Worm (Caenorhabditis elegans) whole organism, L4 larva: ENCODE results near the gene R02F11.10.

Source experiments
- F44E2.7 ChIP-seq: fragments of 200-800 bp; sonication (Bioruptor generic); IDR thresholded peaks from 2 replicates; pipeline ENCODE4 v2.1.2; 2022; ENCODE audit warnings: missing genetic modification characterization, missing compliant biosample characterization
- F49E8.2 ChIP-seq: sonication (generic microtip); optimal IDR thresholded peaks from 2 replicates; lab custom pipeline; 2016; ENCODE audit warnings: missing compliant biosample characterization, mild to moderate bottlenecking, missing genetic modification characterization, borderline replicate concordance
- R02D3.7 ChIP-seq: fragments of 150-350 bp; sonication (generic microtip); optimal IDR thresholded peaks from 3 replicates; lab custom pipeline; 2014; ENCODE audit warnings: missing biosample characterization, missing genetic modification characterization
- T26A8.4 ChIP-seq: fragments of 200-800 bp; sonication (Bioruptor generic); IDR thresholded peaks from 2 replicates; pipeline ENCODE4 v1.3.6; 2022; ENCODE audit warnings: missing genetic modification characterization, missing compliant biosample characterization
- Y105C5A.15 ChIP-seq: fragments of 200-800 bp; sonication (Bioruptor generic); IDR thresholded peaks from 2 replicates; pipeline ENCODE4 v1.3.6; 2022; ENCODE audit warnings: missing genetic modification characterization, missing compliant biosample characterization
- Y48G9A.11 ChIP-seq: fragments of 200-800 bp; sonication (Bioruptor generic); IDR thresholded peaks from 2 replicates; pipeline ENCODE4 v1.3.6; 2022; ENCODE audit warnings: missing genetic modification reagents, missing genetic modification characterization, missing compliant biosample characterization
- Y5F2A.4 ChIP-seq: fragments of 200-800 bp; sonication (Bioruptor generic); optimal IDR thresholded peaks from 2 replicates; lab custom pipeline; 2018; ENCODE audit warnings: mild to moderate bottlenecking, missing genetic modification characterization, missing compliant biosample characterization
- ZK337.2 ChIP-seq: fragments of 200-800 bp; sonication (Bioruptor generic); IDR thresholded peaks from 2 replicates; pipeline ENCODE4 v1.3.6; 2022; ENCODE audit warnings: missing genetic modification reagents, missing genetic modification characterization, missing compliant biosample characterization
- attf-4 ChIP-seq: sonication (generic microtip); optimal IDR thresholded peaks from 3 replicates; lab custom pipeline; 2017; ENCODE audit warnings: missing biosample characterization, missing genetic modification characterization
- ceh-20 ChIP-seq: fragments of 200-800 bp; sonication (Bioruptor generic); IDR thresholded peaks from 2 replicates; pipeline ENCODE4 v1.3.6; 2022; ENCODE audit warnings: missing genetic modification reagents, missing genetic modification characterization, missing compliant biosample characterization
- ceh-62 ChIP-seq: sonication (generic microtip); optimal IDR thresholded peaks from 2 replicates; lab custom pipeline; 2017; ENCODE audit warnings: missing biosample characterization, missing genetic modification characterization
- ceh-82 ChIP-seq: sonication (generic microtip); optimal IDR thresholded peaks from 2 replicates; lab custom pipeline; 2017; ENCODE audit warnings: missing biosample characterization, missing genetic modification characterization
- ces-1 ChIP-seq: fragments of 150-350 bp; sonication (generic microtip); optimal IDR thresholded peaks from 4 replicates; lab custom pipeline; 2014; ENCODE audit warnings: missing biosample characterization, missing genetic modification reagents, missing genetic modification characterization
- daf-12 ChIP-seq: fragments of 150-350 bp; optimal IDR thresholded peaks from 2 replicates; lab custom pipeline; 2014; ENCODE audit warnings: missing biosample characterization, missing genetic modification reagents, missing genetic modification characterization
- daf-16 ChIP-seq, 3 experiments: sonication (generic microtip); optimal IDR thresholded peaks; 2 replicates each; lab custom pipeline; 2016 to 2017; ENCODE audit warnings: missing genetic modification characterization in 3 of 3, missing genetic modification reagents in 3 of 3, mild to moderate bottlenecking in 2 of 3, missing compliant biosample characterization in 2 of 3, missing biosample characterization in 1 of 3, moderate library complexity in 1 of 3
- dmd-6 ChIP-seq: fragments of 200-800 bp; sonication (Bioruptor generic); IDR thresholded peaks from 2 replicates; pipeline ENCODE4 v1.3.6; 2022; ENCODE audit warnings: missing genetic modification reagents, missing genetic modification characterization, missing compliant biosample characterization
- egl-27 ChIP-seq: sonication (generic microtip); optimal IDR thresholded peaks from 3 replicates; lab custom pipeline; 2017; ENCODE audit warnings: missing biosample characterization, missing genetic modification reagents, missing genetic modification characterization
- hif-1 ChIP-seq, 2 experiments: sonication (generic microtip); optimal IDR thresholded peaks; 2 replicates each; lab custom pipeline; 2016 to 2017; ENCODE audit warnings: missing compliant biosample characterization in 2 of 2, missing genetic modification characterization in 2 of 2, missing genetic modification reagents in 2 of 2, missing genotype in 2 of 2, mild to moderate bottlenecking in 1 of 2
- hlh-11 ChIP-seq: fragments of 200-800 bp; sonication (Bioruptor generic); optimal IDR thresholded peaks from 2 replicates; lab custom pipeline; 2018; ENCODE audit warnings: mild to moderate bottlenecking, missing genetic modification characterization, missing compliant biosample characterization
- hlh-30 ChIP-seq: sonication (generic microtip); optimal IDR thresholded peaks from 2 replicates; lab custom pipeline; 2017; ENCODE audit warnings: antibody characterized with exemption, mild to moderate bottlenecking, missing genetic modification characterization, missing compliant biosample characterization; ENCODE audit not compliant: insufficient read depth
- lin-1 ChIP-seq: fragments of 200-800 bp; sonication (Bioruptor generic); IDR thresholded peaks from 2 replicates; pipeline ENCODE4 v1.3.6; 2022; ENCODE audit warnings: missing genetic modification reagents, missing genetic modification characterization, missing compliant biosample characterization
- lin-38 ChIP-seq: fragments of 200-800 bp; sonication (Bioruptor generic); IDR thresholded peaks from 2 replicates; pipeline ENCODE4 v1.3.6; 2022; ENCODE audit warnings: missing genetic modification reagents, missing genetic modification characterization, missing compliant biosample characterization
- lin-39 ChIP-seq: fragments of 150-350 bp; optimal IDR thresholded peaks from 2 replicates; lab custom pipeline; 2014; ENCODE audit warnings: missing biosample characterization, missing genetic modification reagents, missing genetic modification characterization
- lir-3 ChIP-seq: sonication (generic microtip); optimal IDR thresholded peaks from 2 replicates; lab custom pipeline; 2016; ENCODE audit warnings: mild to moderate bottlenecking, missing genetic modification characterization, missing compliant biosample characterization
- lsy-2 ChIP-seq, 2 experiments: fragments of 150-350 bp in 1 of 2; sonication (generic microtip) in 1 of 2; optimal IDR thresholded peaks; 2 replicates each; lab custom pipeline; 2014 to 2017; ENCODE audit warnings: missing biosample characterization in 2 of 2, missing genetic modification characterization in 2 of 2
- madf-5 ChIP-seq, 2 experiments: fragments of 200-800 bp; sonication (Bioruptor generic); IDR thresholded peaks; 2 replicates each; pipeline ENCODE4 v1.3.6; 2022; ENCODE audit warnings: missing compliant biosample characterization in 2 of 2, missing genetic modification characterization in 2 of 2
- madf-9 ChIP-seq: fragments of 200-800 bp; sonication (Bioruptor generic); conservative IDR thresholded peaks from 2 replicates; pipeline ENCODE4 v1.3.6; 2022; ENCODE audit warnings: missing genetic modification reagents, missing genetic modification characterization, missing compliant biosample characterization
- mep-1 ChIP-seq: fragments of 150-350 bp; sonication (generic microtip); optimal IDR thresholded peaks from 3 replicates; lab custom pipeline; 2014; ENCODE audit warnings: missing biosample characterization, missing genetic modification characterization
- mxl-2 ChIP-seq: fragments of 200-800 bp; sonication (Bioruptor generic); conservative IDR thresholded peaks from 2 replicates; pipeline ENCODE4 v1.3.6; 2022; ENCODE audit warnings: missing genetic modification reagents, missing genetic modification characterization, missing compliant biosample characterization
- mxl-3 ChIP-seq: fragments of 200-800 bp; sonication (Bioruptor generic); optimal IDR thresholded peaks from 2 replicates; lab custom pipeline; 2018; ENCODE audit warnings: mild to moderate bottlenecking, missing genetic modification characterization, missing compliant biosample characterization
- nhr-10 ChIP-seq: fragments of 150-350 bp; optimal IDR thresholded peaks from 2 replicates; lab custom pipeline; 2014; ENCODE audit warnings: missing biosample characterization, missing genetic modification characterization
- nhr-102 ChIP-seq: sonication (generic microtip); optimal IDR thresholded peaks from 2 replicates; lab custom pipeline; 2016; ENCODE audit warnings: mild to moderate bottlenecking, missing genetic modification characterization, moderate library complexity, missing compliant biosample characterization
- nhr-111 ChIP-seq: fragments of 200-800 bp; sonication (Bioruptor generic); optimal IDR thresholded peaks from 2 replicates; lab custom pipeline; 2018; ENCODE audit warnings: mild to moderate bottlenecking, missing genetic modification characterization, missing compliant biosample characterization
- nhr-237 ChIP-seq: sonication (generic microtip); optimal IDR thresholded peaks from 2 replicates; lab custom pipeline; 2017; ENCODE audit warnings: missing biosample characterization, missing genetic modification characterization
- nhr-41 ChIP-seq: fragments of 200-800 bp; sonication (Bioruptor generic); IDR thresholded peaks from 2 replicates; pipeline ENCODE4 v1.3.6; 2022; ENCODE audit warnings: missing genetic modification reagents, missing genetic modification characterization, missing compliant biosample characterization
- nhr-42 ChIP-seq: fragments of 200-800 bp; sonication (Bioruptor generic); IDR thresholded peaks from 2 replicates; pipeline ENCODE4 v1.3.6; 2022; ENCODE audit warnings: missing genetic modification characterization, missing compliant biosample characterization
- nhr-48 ChIP-seq: sonication (generic microtip); optimal IDR thresholded peaks from 2 replicates; lab custom pipeline; 2016; ENCODE audit warnings: mild to moderate bottlenecking, missing genetic modification characterization, missing compliant biosample characterization
- nhr-6 ChIP-seq: fragments of 150-350 bp; optimal IDR thresholded peaks from 2 replicates; lab custom pipeline; 2014; ENCODE audit warnings: missing biosample characterization, missing genetic modification characterization
- nhr-76 ChIP-seq: fragments of 150-350 bp; optimal IDR thresholded peaks from 2 replicates; lab custom pipeline; 2014; ENCODE audit warnings: missing biosample characterization, missing genetic modification characterization
- nhr-77 ChIP-seq: fragments of 150-350 bp; optimal IDR thresholded peaks from 2 replicates; lab custom pipeline; 2014; ENCODE audit warnings: missing biosample characterization, missing genetic modification characterization
- saeg-2 ChIP-seq: fragments of 200-800 bp; sonication (Bioruptor generic); IDR thresholded peaks from 2 replicates; pipeline ENCODE4 v1.3.6; 2022; ENCODE audit warnings: missing genetic modification reagents, missing genetic modification characterization, missing compliant biosample characterization
- set-16 ChIP-seq: fragments of 200-800 bp; sonication (Bioruptor generic); IDR thresholded peaks from 2 replicates; pipeline ENCODE4 v1.3.6; 2022; ENCODE audit warnings: missing genetic modification reagents, missing genetic modification characterization, missing compliant biosample characterization
- skn-1 ChIP-seq: fragments of 150-350 bp; optimal IDR thresholded peaks from 2 replicates; lab custom pipeline; 2014; ENCODE audit warnings: missing biosample characterization, missing genetic modification characterization
- snpc-1.2 ChIP-seq: fragments of 200-800 bp; sonication (Bioruptor generic); IDR thresholded peaks from 2 replicates; pipeline ENCODE4 v1.3.6; 2022; ENCODE audit warnings: missing genetic modification reagents, missing genetic modification characterization, missing compliant biosample characterization
- snpc-4 ChIP-seq: fragments of 150-350 bp; optimal IDR thresholded peaks from 2 replicates; lab custom pipeline; 2014; ENCODE audit warnings: missing biosample characterization, missing genetic modification characterization
- spr-3 ChIP-seq: fragments of 200-800 bp; sonication (Bioruptor generic); optimal IDR thresholded peaks from 2 replicates; lab custom pipeline; 2018; ENCODE audit warnings: mild to moderate bottlenecking, missing genetic modification characterization, missing compliant biosample characterization
- tra-1 ChIP-seq: fragments of 200-800 bp; sonication (Bioruptor generic); IDR thresholded peaks from 2 replicates; pipeline ENCODE4 v1.3.6; 2022; ENCODE audit warnings: missing genetic modification reagents, missing genetic modification characterization, missing compliant biosample characterization
- unc-39 ChIP-seq: sonication (generic microtip); optimal IDR thresholded peaks from 2 replicates; lab custom pipeline; 2017; ENCODE audit warnings: missing biosample characterization, missing genetic modification characterization
- vab-7 ChIP-seq: fragments of 200-800 bp; sonication (Bioruptor generic); IDR thresholded peaks from 2 replicates; pipeline ENCODE4 v1.3.6; 2022; ENCODE audit warnings: missing genetic modification reagents, missing genetic modification characterization, missing compliant biosample characterization
- zag-1 ChIP-seq: fragments of 150-350 bp; optimal IDR thresholded peaks from 2 replicates; lab custom pipeline; 2014; ENCODE audit warnings: missing biosample characterization, missing genetic modification characterization
- zfp-2 ChIP-seq: sonication (generic microtip); optimal IDR thresholded peaks from 2 replicates; lab custom pipeline; 2016; ENCODE audit warnings: mild to moderate bottlenecking, missing genetic modification characterization, missing compliant biosample characterization
- zip-2 ChIP-seq: fragments of 150-350 bp; optimal IDR thresholded peaks from 2 replicates; lab custom pipeline; 2014; ENCODE audit warnings: missing biosample characterization, missing genetic modification characterization
- ztf-11 ChIP-seq: fragments of 150-350 bp; optimal IDR thresholded peaks from 2 replicates; lab custom pipeline; 2014; ENCODE audit warnings: missing biosample characterization, missing genetic modification characterization

The R02F11.10 gene

ce11 chrV:4810653-4811052 lies 21.7 kb downstream of the R02F11.10 start (continued):
- TF ChIP-seq nhr-76 (tag; lab: Kevin White, UChicago) (no peak), nhr-102 (tag; lab: Kevin White, UChicago) (no peak), unc-39 (tag; lab: Kevin White, UChicago) (no peak), F44E2.7 (GFP tag; lab: Robert Waterston, UW) (no peak), lin-38 (GFP tag; lab: Robert Waterston, UW) (peak; percentile 60), nhr-237 (no peak), zfp-2 (tag; lab: Kevin White, UChicago) (no peak), ceh-20 (no peak), nhr-77 (tag; lab: Kevin White, UChicago) (no peak), snpc-4 (tag; lab: Kevin White, UChicago) (no peak), R02D3.7 (tag; lab: Kevin White, UChicago) (no peak), attf-4 (tag; lab: Kevin White, UChicago) (no peak), ztf-11 (tag; lab: Kevin White, UChicago) (no peak), set-16 (GFP tag; lab: Robert Waterston, UW) (peak; percentile 73), nhr-111 (no peak), zip-2 (tag; lab: Kevin White, UChicago) (no peak), madf-9 (GFP tag; lab: Robert Waterston, UW) (no peak), daf-16 (GFP tag; optimal IDR thresholded peaks at IDR 0.05; lab: Kevin White, UChicago) (no peak), daf-16 (tag; optimal IDR thresholded peaks at IDR 0.05; lab: Kevin White, UChicago) (no peak), ces-1 (GFP tag; lab: Kevin White, UChicago) (no peak), vab-7 (GFP tag; lab: Robert Waterston, UW) (no peak), ceh-62 (tag; lab: Kevin White, UChicago) (no peak), hlh-30 (tag; lab: Kevin White, UChicago) (peak; percentile 39), nhr-41 (no peak), mxl-2 (no peak), nhr-6 (tag; lab: Kevin White, UChicago) (no peak), skn-1 (no peak), daf-12 (no peak), madf-5 (GFP tag; IDR thresholded peaks at IDR 0.05; lab: Robert Waterston, UW) (no peak), hif-1 (tag; optimal IDR thresholded peaks at IDR 0.05; lab: Kevin White, UChicago) (peak in 1 of 2 experiments; percentile 4), lsy-2 (tag; optimal IDR thresholded peaks at IDR 0.05; lab: Kevin White, UChicago) (peak in 1 of 2 experiments; percentile 20), Y5F2A.4 (GFP tag; lab: Kevin White, UChicago) (no peak), ZK337.2 (GFP tag; lab: Robert Waterston, UW) (no peak), zag-1 (tag; lab: Kevin White, UChicago) (no peak), T26A8.4 (GFP tag; lab: Robert Waterston, UW) (no peak), Y48G9A.11 (GFP tag; lab: Robert Waterston, UW) (no peak), nhr-48 (tag; lab: Kevin White, UChicago) (no peak), snpc-1.2 (GFP tag; lab: Robert Waterston, UW) (no peak), saeg-2 (GFP tag; lab: Robert Waterston, UW) (no peak), mxl-3 (GFP tag; lab: Kevin White, UChicago) (no peak), tra-1 (GFP tag; lab: Robert Waterston, UW) (no peak), nhr-42 (GFP tag; lab: Robert Waterston, UW) (no peak), dmd-6 (GFP tag; lab: Robert Waterston, UW) (no peak), ceh-82 (tag; lab: Kevin White, UChicago) (no peak), lir-3 (tag; lab: Kevin White, UChicago) (no peak), nhr-10 (tag; lab: Kevin White, UChicago) (no peak), Y105C5A.15 (no peak), lin-39 (no peak), spr-3 (GFP tag; lab: Kevin White, UChicago) (no peak), lin-1 (GFP tag; lab: Robert Waterston, UW) (no peak), egl-27 (tag; lab: Kevin White, UChicago) (no peak), mep-1 (tag; lab: Kevin White, UChicago) (peak; percentile 43), hlh-11 (peak; percentile 66), F49E8.2 (tag; lab: Kevin White, UChicago) (no peak)
